Worm (Caenorhabditis elegans) whole organism, young adult: ENCODE measurements around the gene F42C5.9.

ENCODE experiments used
- B0035.1 ChIP-seq: sonication (generic microtip); optimal IDR thresholded peaks from 2 replicates; lab custom pipeline; 2016; ENCODE audit warnings: missing genetic modification characterization, mild to moderate bottlenecking, missing compliant biosample characterization, missing genotype, missing genetic modification reagents
- T07F8.4 ChIP-seq: sonication (generic microtip); optimal IDR thresholded peaks from 2 replicates; lab custom pipeline; 2016; ENCODE audit warnings: mild to moderate bottlenecking, missing genetic modification characterization, moderate library complexity, missing compliant biosample characterization
- Y67H2A.10 ChIP-seq: fragments of 200-800 bp; sonication (Bioruptor generic); conservative IDR thresholded peaks from 2 replicates; pipeline ENCODE4 v1.3.6; 2022; ENCODE audit warnings: missing genetic modification reagents, missing genetic modification characterization, missing compliant biosample characterization
- dpl-1 ChIP-seq: fragments of 150-350 bp; optimal IDR thresholded peaks from 2 replicates; lab custom pipeline; 2014; ENCODE audit warnings: missing biosample characterization, missing genetic modification reagents, missing genetic modification characterization
- lin-54 ChIP-seq: fragments of 200-800 bp; sonication (Bioruptor generic); optimal IDR thresholded peaks from 2 replicates; lab custom pipeline; 2018; ENCODE audit warnings: mild to moderate bottlenecking, missing genetic modification characterization, missing compliant biosample characterization
- lsy-27 ChIP-seq: sonication (generic microtip); optimal IDR thresholded peaks from 2 replicates; lab custom pipeline; 2017; ENCODE audit warnings: missing genetic modification characterization, mild to moderate bottlenecking, missing compliant biosample characterization, antibody characterized with exemption, missing genotype, borderline replicate concordance; ENCODE audit not compliant: insufficient read depth
- madf-10 ChIP-seq: sonication (generic microtip); optimal IDR thresholded peaks from 2 replicates; lab custom pipeline; 2016; ENCODE audit warnings: mild to moderate bottlenecking, missing genetic modification characterization, missing compliant biosample characterization
- madf-8 ChIP-seq: fragments of 200-800 bp; sonication (Bioruptor generic); conservative IDR thresholded peaks from 2 replicates; pipeline ENCODE4 v1.3.6; 2022; ENCODE audit warnings: missing genetic modification reagents, missing genetic modification characterization, missing compliant biosample characterization
- nhr-27 ChIP-seq: fragments of 200-800 bp; sonication (Bioruptor generic); optimal IDR thresholded peaks from 2 replicates; lab custom pipeline; 2018; ENCODE audit warnings: mild to moderate bottlenecking, missing genetic modification characterization, moderate library complexity, missing compliant biosample characterization
- sea-2 ChIP-seq: fragments of 200-800 bp; sonication (Bioruptor generic); IDR thresholded peaks from 2 replicates; pipeline ENCODE4 v1.3.6; 2022; ENCODE audit warnings: missing genetic modification characterization, missing compliant biosample characterization
- tbx-9 ChIP-seq: sonication (generic microtip); optimal IDR thresholded peaks from 2 replicates; lab custom pipeline; 2016; ENCODE audit warnings: borderline replicate concordance, missing genetic modification characterization, inconsistent platforms, missing compliant biosample characterization
- unc-62 ChIP-seq: fragments of 150-350 bp; optimal IDR thresholded peaks from 2 replicates; lab custom pipeline; 2014; ENCODE audit warnings: missing biosample characterization, missing genetic modification reagents, missing genetic modification characterization

DNA sequence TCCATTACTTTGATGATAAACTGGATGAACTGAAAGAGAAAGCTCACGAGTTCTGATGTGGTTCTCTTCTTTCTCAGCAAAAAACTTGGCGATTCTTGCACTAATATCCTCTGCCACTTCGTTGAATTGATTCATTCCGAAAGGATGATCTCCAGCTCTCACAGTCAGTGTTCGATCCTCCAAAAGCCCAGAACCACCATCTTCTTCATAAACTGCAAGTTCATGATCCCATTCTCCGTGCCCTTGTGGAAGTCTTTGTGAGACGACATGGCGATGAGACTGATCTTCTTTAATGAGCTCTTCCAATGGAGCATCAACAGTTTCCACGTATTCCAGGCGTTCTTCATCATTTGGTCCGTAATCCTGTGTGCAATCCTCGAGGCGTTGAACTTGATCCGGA, 8.0 kb upstream of the F42C5.9 start:
- TF ChIP-seq madf-10 (tag; lab: Kevin White, UChicago) = no peak
- no peak for TF ChIP-seq tbx-9
- TF ChIP-seq Y67H2A.10 = no peak
- TF ChIP-seq madf-8 (GFP tag; lab: Robert Waterston, UW) = no peak
- no peak for TF ChIP-seq T07F8.4 (tag; lab: Kevin White, UChicago)
- TF ChIP-seq unc-62 = no peak
- TF ChIP-seq dpl-1 (GFP tag; lab: Kevin White, UChicago) = no peak
- no peak for TF ChIP-seq sea-2 (GFP tag; lab: Robert Waterston, UW)
- no peak for TF ChIP-seq B0035.1
- TF ChIP-seq lin-54 = no peak
- TF ChIP-seq lsy-27 (tag; lab: Kevin White, UChicago) = no peak
- no peak for TF ChIP-seq nhr-27
